Worm (Caenorhabditis elegans): ENCODE data around the gene clec-175.

Gene clec-175

ce11 chrIV:4411948-4412335, 10.2 kb upstream of the clec-175 start:
- 0 out of 2 replicates have a peak, but pooled peaks have one; percentile 5 for TF ChIP-seq scrt-1 (GFP tag; IDR thresholded peaks at IDR 0.05)
- TF ChIP-seq pes-1 (GFP tag; IDR thresholded peaks at IDR 0.05): no peak

- TF ChIP-seq ceh-13 (GFP tag; optimal IDR thresholded peaks at IDR 0.05): no peak
- TF ChIP-seq B0310.2 (tag; optimal IDR thresholded peaks at IDR 0.05): no peak
- TF ChIP-seq hmbx-1 (tag; optimal IDR thresholded peaks at IDR 0.05): no peak
- no peak for TF ChIP-seq sea-1 (GFP tag; conservative IDR thresholded peaks at IDR 0.05)
- no peak for TF ChIP-seq tbx-11 (GFP tag; IDR thresholded peaks at IDR 0.05)
- TF ChIP-seq F13C5.2 (tag; optimal IDR thresholded peaks at IDR 0.05): no peak
- TF ChIP-seq flt-1 (GFP tag; IDR thresholded peaks at IDR 0.05): no peak
Measured at ce11 chrIV:4413114-4413513, 9.0 kb upstream of the clec-175 start.

- TF ChIP-seq aly-1 (tag; optimal IDR thresholded peaks at IDR 0.05): no peak
Measured at ce11 chrIV:4423026-4423425, 897 bp downstream of the clec-175 start.

ce11 chrIV:4423885-4424284, 1.8 kb downstream of the clec-175 start:
- no peak for TF ChIP-seq hnd-1 (tag; optimal IDR thresholded peaks at IDR 0.05)
- TF ChIP-seq aly-1 (tag; optimal IDR thresholded peaks at IDR 0.05): no peak
- TF ChIP-seq tbx-37 (GFP tag; conservative IDR thresholded peaks at IDR 0.05): no peak
- no peak for TF ChIP-seq hmg-4 (GFP tag; optimal IDR thresholded peaks at IDR 0.05)
- no peak for TF ChIP-seq sea-1 (GFP tag; conservative IDR thresholded peaks at IDR 0.05)
- no peak for TF ChIP-seq F13C5.2 (tag; optimal IDR thresholded peaks at IDR 0.05)
- no peak for TF ChIP-seq tra-4 (tag; optimal IDR thresholded peaks at IDR 0.05)
- TF ChIP-seq tbx-11 (GFP tag; IDR thresholded peaks at IDR 0.05): no peak
- TF ChIP-seq pes-1 (GFP tag; IDR thresholded peaks at IDR 0.05): no peak
- no peak for TF ChIP-seq B0310.2 (tag; optimal IDR thresholded peaks at IDR 0.05)

ce11 chrIV:4429901-4430300, 7.8 kb downstream of the clec-175 start, which contains the start of the genes str-185 and R08C7.5:
Gene str-185 (minus strand): TSS chrIV:4430001.
Gene R08C7.5 (plus strand): TSS chrIV:4430229.
- no peak for TF ChIP-seq ceh-36 (tag; optimal IDR thresholded peaks at IDR 0.05)
- TF ChIP-seq tbx-11 (GFP tag; IDR thresholded peaks at IDR 0.05): no peak
- no peak for TF ChIP-seq pes-1 (GFP tag; IDR thresholded peaks at IDR 0.05)
- TF ChIP-seq aly-1 (tag; optimal IDR thresholded peaks at IDR 0.05): no peak
- TF ChIP-seq sea-1 (GFP tag; conservative IDR thresholded peaks at IDR 0.05): no peak
- TF ChIP-seq hmbx-1 (tag; optimal IDR thresholded peaks at IDR 0.05): no peak
- TF ChIP-seq tra-4 (tag; optimal IDR thresholded peaks at IDR 0.05): no peak
- no peak for TF ChIP-seq hmg-4 (GFP tag; optimal IDR thresholded peaks at IDR 0.05)
- no peak for TF ChIP-seq flt-1 (GFP tag; IDR thresholded peaks at IDR 0.05)
- TF ChIP-seq ceh-13 (GFP tag; optimal IDR thresholded peaks at IDR 0.05): no peak
- no peak for TF ChIP-seq B0310.2 (tag; optimal IDR thresholded peaks at IDR 0.05)
- TF ChIP-seq scrt-1 (GFP tag; IDR thresholded peaks at IDR 0.05): no peak

- no peak for TF ChIP-seq ceh-13 (GFP tag; optimal IDR thresholded peaks at IDR 0.05)
Measured at ce11 chrIV:4434441-4435084, 12.4 kb downstream of the clec-175 start, which contains the start of the genes R08C7.8 and R08C7.4. Gene R08C7.8 (minus strand): TSS chrIV:4434541. Gene R08C7.4 (plus strand): TSS chrIV:4435034.

- TF ChIP-seq ets-7 (tag; optimal IDR thresholded peaks at IDR 0.05) (no peak), ceh-36 (tag; optimal IDR thresholded peaks at IDR 0.05) (no peak), ama-1 (optimal IDR thresholded peaks at IDR 0.05) (no peak), tbx-11 (GFP tag; IDR thresholded peaks at IDR 0.05) (no peak), scrt-1 (GFP tag; IDR thresholded peaks at IDR 0.05) (no peak), hmbx-1 (tag; optimal IDR thresholded peaks at IDR 0.05) (no peak), F13C5.2 (tag; optimal IDR thresholded peaks at IDR 0.05) (no peak), aly-1 (tag; optimal IDR thresholded peaks at IDR 0.05) (no peak), pes-1 (GFP tag; IDR thresholded peaks at IDR 0.05) (no peak), ceh-13 (GFP tag; optimal IDR thresholded peaks at IDR 0.05) (no peak), tra-4 (tag; optimal IDR thresholded peaks at IDR 0.05) (no peak), flt-1 (GFP tag; IDR thresholded peaks at IDR 0.05) (no peak), B0310.2 (tag; optimal IDR thresholded peaks at IDR 0.05) (no peak), hnd-1 (tag; optimal IDR thresholded peaks at IDR 0.05) (no peak), sea-1 (GFP tag; conservative IDR thresholded peaks at IDR 0.05) (no peak)
Measured at ce11 chrIV:4437825-4438224, 15.7 kb downstream of the clec-175 start.

ce11 chrIV:4439190-4439589, 17.1 kb downstream of the clec-175 start, which contains the start of gene fbxb-74:
Gene fbxb-74 (minus strand): TSS chrIV:4439290.
- no peak for TF ChIP-seq ets-7 (tag; optimal IDR thresholded peaks at IDR 0.05)
- TF ChIP-seq ceh-13 (GFP tag; optimal IDR thresholded peaks at IDR 0.05): no peak
- TF ChIP-seq hmg-4 (GFP tag; optimal IDR thresholded peaks at IDR 0.05): no peak
- TF ChIP-seq aly-1 (tag; optimal IDR thresholded peaks at IDR 0.05): no peak
- no peak for TF ChIP-seq flt-1 (GFP tag; IDR thresholded peaks at IDR 0.05)
- no peak for TF ChIP-seq F13C5.2 (tag; optimal IDR thresholded peaks at IDR 0.05)
- TF ChIP-seq ceh-36 (tag; optimal IDR thresholded peaks at IDR 0.05): no peak
- TF ChIP-seq hmbx-1 (tag; optimal IDR thresholded peaks at IDR 0.05): no peak
- no peak for TF ChIP-seq scrt-1 (GFP tag; IDR thresholded peaks at IDR 0.05)
- TF ChIP-seq ama-1 (optimal IDR thresholded peaks at IDR 0.05): no peak
- no peak for TF ChIP-seq tbx-37 (GFP tag; conservative IDR thresholded peaks at IDR 0.05)
- no peak for TF ChIP-seq tra-4 (tag; optimal IDR thresholded peaks at IDR 0.05)
- no peak for TF ChIP-seq hnd-1 (tag; optimal IDR thresholded peaks at IDR 0.05)
- no peak for TF ChIP-seq B0310.2 (tag; optimal IDR thresholded peaks at IDR 0.05)
- TF ChIP-seq pes-1 (GFP tag; IDR thresholded peaks at IDR 0.05): no peak
- no peak for TF ChIP-seq sea-1 (GFP tag; conservative IDR thresholded peaks at IDR 0.05)
- TF ChIP-seq tbx-11 (GFP tag; IDR thresholded peaks at IDR 0.05): no peak

All from whole organism, early embryonic.